Worm (Caenorhabditis elegans) whole organism, L1 larva: Measurements from ENCODE around the gene C35D10.7.
A peak's percentile ranks its signal among the peaks of the same experiment; 100 is the strongest.

Experiments
- C16A3.4 ChIP-seq: fragments of 150-350 bp; optimal IDR thresholded peaks from 2 replicates; lab custom pipeline; 2014; ENCODE audit warnings: missing biosample characterization, missing genetic modification characterization
- F16B12.6 ChIP-seq: fragments of 150-350 bp; optimal IDR thresholded peaks from 2 replicates; lab custom pipeline; 2014; ENCODE audit warnings: missing biosample characterization, missing genetic modification characterization
- Y116A8C.19 ChIP-seq: sonication (generic microtip); optimal IDR thresholded peaks from 2 replicates; lab custom pipeline; 2016; ENCODE audit warnings: missing compliant biosample characterization, missing genetic modification characterization, borderline replicate concordance
- ama-1 ChIP-seq: fragments of 150-350 bp; optimal IDR thresholded peaks from 2 replicates; lab custom pipeline; 2014
- ceh-63 ChIP-seq: fragments of 200-800 bp; sonication (Bioruptor generic); optimal IDR thresholded peaks from 2 replicates; lab custom pipeline; 2018; ENCODE audit warnings: mild to moderate bottlenecking, missing genetic modification characterization, missing compliant biosample characterization
- ceh-82 ChIP-seq, 3 experiments: fragments of 150-350 bp in 1 of 3; sonication (generic microtip) in 2 of 3; optimal IDR thresholded peaks; 2 replicates each; lab custom pipeline; 2014 to 2017; ENCODE audit warnings: missing biosample characterization in 3 of 3, missing genetic modification characterization in 3 of 3
- ceh-88 ChIP-seq: fragments of 200-800 bp; sonication (Bioruptor generic); IDR thresholded peaks from 2 replicates; pipeline ENCODE4 v1.3.6; 2022; ENCODE audit warnings: missing genetic modification characterization, missing compliant biosample characterization
- ceh-90 ChIP-seq: sonication (generic microtip); optimal IDR thresholded peaks from 2 replicates; lab custom pipeline; 2016; ENCODE audit warnings: missing genetic modification characterization, missing compliant biosample characterization
- ces-1 ChIP-seq: fragments of 150-350 bp; optimal IDR thresholded peaks from 2 replicates; lab custom pipeline; 2014; ENCODE audit warnings: missing biosample characterization, missing genetic modification reagents, missing genetic modification characterization
- dpl-1 ChIP-seq, 3 experiments: fragments of 150-350 bp in 2 of 3; sonication (generic microtip) in 1 of 3; optimal IDR thresholded peaks; 2 replicates each; lab custom pipeline; 2014 to 2017; ENCODE audit warnings: missing biosample characterization in 3 of 3, missing genetic modification characterization in 3 of 3, missing genetic modification reagents in 3 of 3
- dsc-1 ChIP-seq: sonication (generic microtip); optimal IDR thresholded peaks from 2 replicates; lab custom pipeline; 2016; ENCODE audit warnings: mild to moderate bottlenecking, missing genetic modification characterization, missing compliant biosample characterization
- efl-1 ChIP-seq, 4 experiments: fragments of 150-350 bp; optimal IDR thresholded peaks in 3 of 4; peaks in 1 of 4; 1 replicate in 1 of 4; 2 replicates in 3 of 4; lab custom pipeline; 2014; ENCODE audit warnings: missing biosample characterization in 2 of 4, missing genetic modification characterization in 2 of 4, missing genetic modification reagents in 2 of 4
- efl-3 ChIP-seq: fragments of 200-800 bp; sonication (Bioruptor generic); optimal IDR thresholded peaks from 2 replicates; lab custom pipeline; 2018; ENCODE audit warnings: mild to moderate bottlenecking, missing genetic modification characterization, missing compliant biosample characterization
- egl-13 ChIP-seq: sonication (generic microtip); optimal IDR thresholded peaks from 2 replicates; lab custom pipeline; 2016; ENCODE audit warnings: missing genotype, missing genetic modification reagents, missing genetic modification characterization, missing compliant biosample characterization
- egl-27 ChIP-seq, 2 experiments: fragments of 150-350 bp in 1 of 2; sonication (generic microtip); optimal IDR thresholded peaks; 3 replicates each; lab custom pipeline; 2017 to 2018; ENCODE audit warnings: missing biosample characterization in 2 of 2, missing genetic modification characterization in 2 of 2, missing genetic modification reagents in 2 of 2
- elt-2 ChIP-seq: sonication (generic microtip); optimal IDR thresholded peaks from 2 replicates; lab custom pipeline; 2016; ENCODE audit warnings: missing genetic modification characterization, mild to moderate bottlenecking, inconsistent platforms, missing compliant biosample characterization, missing genetic modification reagents
- ets-5 ChIP-seq: fragments of 200-800 bp; sonication (Bioruptor generic); IDR thresholded peaks from 2 replicates; pipeline ENCODE4 v1.3.6; 2022; ENCODE audit warnings: missing genetic modification characterization, missing compliant biosample characterization
- fkh-4 ChIP-seq: sonication (generic microtip); optimal IDR thresholded peaks from 2 replicates; lab custom pipeline; 2016; ENCODE audit warnings: missing compliant biosample characterization, missing genetic modification characterization, borderline replicate concordance
- grh-1 ChIP-seq: fragments of 200-800 bp; sonication (Bioruptor generic); IDR thresholded peaks from 2 replicates; pipeline ENCODE4 v1.3.6; 2022; ENCODE audit warnings: missing genetic modification reagents, missing genetic modification characterization, missing compliant biosample characterization
- hpl-2 ChIP-seq: fragments of 150-350 bp; optimal IDR thresholded peaks from 2 replicates; lab custom pipeline; 2014; ENCODE audit warnings: missing biosample characterization, missing genetic modification reagents, missing genetic modification characterization
- irx-1 ChIP-seq: sonication (generic microtip); optimal IDR thresholded peaks from 2 replicates; lab custom pipeline; 2016; ENCODE audit warnings: missing genetic modification characterization, missing compliant biosample characterization
- jun-1 ChIP-seq: fragments of 150-350 bp; optimal IDR thresholded peaks from 2 replicates; lab custom pipeline; 2014; ENCODE audit warnings: missing biosample characterization, missing genetic modification reagents, missing genetic modification characterization
- lin-14 ChIP-seq: fragments of 200-800 bp; sonication (Bioruptor generic); optimal IDR thresholded peaks from 2 replicates; lab custom pipeline; 2018; ENCODE audit warnings: mild to moderate bottlenecking, missing genetic modification characterization, moderate library complexity, missing compliant biosample characterization
- lin-15B ChIP-seq: fragments of 150-350 bp; sonication (generic microtip); optimal IDR thresholded peaks from 3 replicates; lab custom pipeline; 2014; ENCODE audit warnings: missing biosample characterization, missing genetic modification characterization
- lin-35 ChIP-seq, 2 experiments: fragments of 150-350 bp; optimal IDR thresholded peaks; 2 replicates each; lab custom pipeline; 2014; ENCODE audit warnings: missing biosample characterization in 2 of 2, missing genetic modification characterization in 2 of 2, missing genetic modification reagents in 2 of 2
- lsy-2 ChIP-seq, 2 experiments: fragments of 150-350 bp; optimal IDR thresholded peaks; 2 replicates each; lab custom pipeline; 2014; ENCODE audit warnings: missing biosample characterization in 2 of 2, missing genetic modification characterization in 2 of 2
- mab-9 ChIP-seq: fragments of 200-800 bp; sonication (Bioruptor generic); IDR thresholded peaks from 2 replicates; pipeline ENCODE4 v1.3.6; 2022; ENCODE audit warnings: missing genetic modification reagents, missing genetic modification characterization, missing compliant biosample characterization
- mdl-1 ChIP-seq, 2 experiments: fragments of 150-350 bp; optimal IDR thresholded peaks; 2 replicates each; lab custom pipeline; 2014 to 2017; ENCODE audit warnings: missing biosample characterization in 2 of 2, missing genetic modification characterization in 2 of 2, inconsistent platforms in 1 of 2
- mef-2 ChIP-seq: fragments of 150-350 bp; optimal IDR thresholded peaks from 2 replicates; lab custom pipeline; 2014; ENCODE audit warnings: missing biosample characterization, missing genetic modification characterization
- mep-1 ChIP-seq: fragments of 150-350 bp; optimal IDR thresholded peaks from 2 replicates; lab custom pipeline; 2014; ENCODE audit warnings: missing biosample characterization, missing genetic modification characterization
- nhr-71 ChIP-seq: sonication (generic microtip); optimal IDR thresholded peaks from 2 replicates; lab custom pipeline; 2016; ENCODE audit warnings: mild to moderate bottlenecking, missing genetic modification characterization, moderate library complexity, missing compliant biosample characterization
- nhr-76 ChIP-seq: sonication (generic microtip); optimal IDR thresholded peaks from 2 replicates; lab custom pipeline; 2017; ENCODE audit warnings: missing biosample characterization, missing genetic modification characterization
- nhr-77 ChIP-seq: fragments of 150-350 bp; optimal IDR thresholded peaks from 2 replicates; lab custom pipeline; 2014; ENCODE audit warnings: missing biosample characterization, missing genetic modification characterization
- nhr-84 ChIP-seq: sonication (generic microtip); optimal IDR thresholded peaks from 2 replicates; lab custom pipeline; 2017; ENCODE audit warnings: missing biosample characterization, missing genetic modification characterization
- nhr-90 ChIP-seq: sonication (generic microtip); optimal IDR thresholded peaks from 2 replicates; lab custom pipeline; 2016; ENCODE audit warnings: mild to moderate bottlenecking, missing genetic modification characterization, missing compliant biosample characterization; ENCODE audit not compliant: poor library complexity
- rnt-1 ChIP-seq: sonication (generic microtip); optimal IDR thresholded peaks from 2 replicates; lab custom pipeline; 2016; ENCODE audit warnings: mild to moderate bottlenecking, missing genetic modification characterization, moderate library complexity, missing compliant biosample characterization
- skn-1 ChIP-seq: fragments of 150-350 bp; optimal IDR thresholded peaks from 2 replicates; lab custom pipeline; 2014; ENCODE audit warnings: missing biosample characterization, missing genetic modification characterization
- snu-23 ChIP-seq: sonication (generic microtip); optimal IDR thresholded peaks from 2 replicates; lab custom pipeline; 2016; ENCODE audit warnings: missing genetic modification characterization, missing compliant biosample characterization
- sptf-1 ChIP-seq: fragments of 150-350 bp; optimal IDR thresholded peaks from 2 replicates; lab custom pipeline; 2014; ENCODE audit warnings: missing biosample characterization, missing genetic modification characterization
- unc-130 ChIP-seq: fragments of 150-350 bp; optimal IDR thresholded peaks from 2 replicates; lab custom pipeline; 2017; ENCODE audit warnings: missing biosample characterization, missing genetic modification characterization, inconsistent platforms
- unc-30 ChIP-seq: sonication (generic microtip); optimal IDR thresholded peaks from 2 replicates; lab custom pipeline; 2017; ENCODE audit warnings: missing biosample characterization, missing genetic modification characterization
- unc-62 ChIP-seq: fragments of 150-350 bp; optimal IDR thresholded peaks from 2 replicates; lab custom pipeline; 2014; ENCODE audit warnings: missing biosample characterization, missing genetic modification reagents, missing genetic modification characterization
- unc-98 ChIP-seq: fragments of 200-800 bp; sonication (Bioruptor generic); IDR thresholded peaks from 2 replicates; pipeline ENCODE4 v1.3.6; 2022; ENCODE audit warnings: missing genetic modification characterization, missing compliant biosample characterization
- ztf-4 ChIP-seq: fragments of 150-350 bp; optimal IDR thresholded peaks from 2 replicates; lab custom pipeline; 2014; ENCODE audit warnings: missing biosample characterization, missing genetic modification characterization

C35D10.7 gene

ce11 chrIII:4850139-4850538, 5.9 kb upstream of the C35D10.7 start, which contains the start of gene F26A1.1:
F26A1.1 (plus strand) TSS chrIII:4850507.
- TF ChIP-seq lin-15B (tag; lab: Kevin White, UChicago) (no peak), hpl-2 (GFP tag; lab: Kevin White, UChicago) (no peak), egl-27 (tag; optimal IDR thresholded peaks at IDR 0.05; lab: Kevin White, UChicago) (no peak), grh-1 (no peak), rnt-1 (tag; lab: Kevin White, UChicago) (peak; percentile 4), nhr-90 (peak; percentile 7), jun-1 (tag; lab: Kevin White, UChicago) (no peak), efl-3 (no peak), lin-35 (GFP tag; optimal IDR thresholded peaks at IDR 0.05; lab: Kevin White, UChicago) (peak; percentile 57 to 68), nhr-84 (tag; lab: Kevin White, UChicago) (no peak), dpl-1 (GFP tag; optimal IDR thresholded peaks at IDR 0.05; lab: Kevin White, UChicago) (peak; percentile 56 to 76 (median 70)), F16B12.6 (peak; percentile 82), ceh-82 (tag; optimal IDR thresholded peaks at IDR 0.05; lab: Kevin White, UChicago) (peak in 1 of 3 experiments; percentile 6), unc-130 (tag; lab: Kevin White, UChicago) (no peak), lsy-2 (tag; optimal IDR thresholded peaks at IDR 0.05; lab: Kevin White, UChicago) (peak; percentile 50 to 67), skn-1 (tag; lab: Kevin White, UChicago) (peak; percentile 14), efl-1 (optimal IDR thresholded peaks at IDR 0.05; lab: Kevin White, UChicago) (peak; percentile 20 to 65), efl-1 (GFP tag; optimal IDR thresholded peaks at IDR 0.05 in 1 of 2; lab: Kevin White, UChicago) (peak; percentile 76 to 96), mdl-1 (tag; optimal IDR thresholded peaks at IDR 0.05; lab: Kevin White, UChicago) (no peak), C16A3.4 (tag; lab: Kevin White, UChicago) (peak; percentile 23), unc-30 (tag; lab: Kevin White, UChicago) (no peak), nhr-71 (peak; percentile 22), lin-14 (GFP tag; lab: Kevin White, UChicago) (no peak), snu-23 (GFP tag; lab: Kevin White, UChicago) (peak; percentile 41)

ce11 chrIII:4852025-4852424, 4.0 kb upstream of the C35D10.7 start, which contains the start of gene ced-4:
ced-4 (plus strand) TSS chrIII:4852325.
- TF ChIP-seq lin-15B (tag; lab: Kevin White, UChicago) = no peak
- TF ChIP-seq, all 84 proteins: peak for 0

ce11 chrIII:4854918-4855317, 1.1 kb upstream of the C35D10.7 start, which contains the start of gene C35D10.8:
C35D10.8 (plus strand) TSS chrIII:4855218.
- TF ChIP-seq nhr-84 (tag; lab: Kevin White, UChicago) (no peak), sptf-1 (no peak), mab-9 (GFP tag; lab: Robert Waterston, UW) (no peak), hpl-2 (GFP tag; lab: Kevin White, UChicago) (no peak), unc-30 (tag; lab: Kevin White, UChicago) (no peak), Y116A8C.19 (tag; lab: Kevin White, UChicago) (no peak), ceh-63 (GFP tag; lab: Kevin White, UChicago) (no peak), jun-1 (tag; lab: Kevin White, UChicago) (no peak), efl-3 (no peak), dsc-1 (tag; lab: Kevin White, UChicago) (no peak), nhr-76 (no peak), ceh-88 (GFP tag; lab: Robert Waterston, UW) (no peak), nhr-90 (no peak), ama-1 (lab: Kevin White, UChicago) (no peak), unc-62 (no peak), ets-5 (GFP tag; lab: Robert Waterston, UW) (no peak)

- TF ChIP-seq ets-5 (GFP tag; lab: Robert Waterston, UW) = no peak
- no peak for TF ChIP-seq unc-130 (tag; lab: Kevin White, UChicago)
- no peak for TF ChIP-seq ces-1 (GFP tag; lab: Kevin White, UChicago)
- no peak for TF ChIP-seq elt-2 (tag; lab: Kevin White, UChicago)
- TF ChIP-seq fkh-4 (tag; lab: Kevin White, UChicago) = no peak
- no peak for TF ChIP-seq irx-1 (tag; lab: Kevin White, UChicago)
- TF ChIP-seq skn-1 (tag; lab: Kevin White, UChicago) = no peak
- TF ChIP-seq lin-35 (GFP tag; optimal IDR thresholded peaks at IDR 0.05; lab: Kevin White, UChicago) = no peak
- TF ChIP-seq nhr-84 (tag; lab: Kevin White, UChicago) = no peak
- no peak for TF ChIP-seq efl-3
- no peak for TF ChIP-seq ztf-4 (tag; lab: Kevin White, UChicago)
- TF ChIP-seq ceh-90 = no peak
- TF ChIP-seq unc-98 (GFP tag; lab: Robert Waterston, UW) = no peak
- TF ChIP-seq mef-2 (tag; lab: Kevin White, UChicago) = no peak
- no peak for TF ChIP-seq lsy-2 (tag; optimal IDR thresholded peaks at IDR 0.05; lab: Kevin White, UChicago)
- no peak for TF ChIP-seq egl-13 (tag; lab: Kevin White, UChicago)
- TF ChIP-seq nhr-77 = no peak
- no peak for TF ChIP-seq mep-1 (tag; lab: Kevin White, UChicago)
- TF ChIP-seq snu-23 (GFP tag; lab: Kevin White, UChicago) = no peak
- TF ChIP-seq, all 84 proteins: peak for 0
Measured at ce11 chrIII:4856992-4857391, 999 bp downstream of the C35D10.7 start.
